Worm (Caenorhabditis elegans) whole organism, mixed stage, embryonic: ENCODE data around the gene col-44.

Source experiments
- M03D4.4 ChIP-seq: sonication (generic microtip); optimal IDR thresholded peaks from 2 replicates; lab custom pipeline; 2017; ENCODE audit warnings: mild to moderate bottlenecking, missing genetic modification characterization, missing compliant biosample characterization
- ces-1 ChIP-seq: fragments of 150-350 bp; optimal IDR thresholded peaks from 2 replicates; lab custom pipeline; 2014; ENCODE audit warnings: missing biosample characterization, missing genetic modification reagents, missing genetic modification characterization
- drap-1 ChIP-seq: fragments of 200-800 bp; sonication (Bioruptor generic); optimal IDR thresholded peaks from 3 replicates; lab custom pipeline; 2018; ENCODE audit warnings: mild to moderate bottlenecking, missing genetic modification characterization, missing compliant biosample characterization
- flh-1 ChIP-seq: fragments of 200-800 bp; sonication (Bioruptor generic); optimal IDR thresholded peaks from 2 replicates; lab custom pipeline; 2018; ENCODE audit warnings: mild to moderate bottlenecking, missing genetic modification characterization, moderate library complexity, missing compliant biosample characterization
- nhr-28 ChIP-seq: fragments of 150-350 bp; optimal IDR thresholded peaks from 2 replicates; lab custom pipeline; 2014; ENCODE audit warnings: missing biosample characterization, missing genetic modification characterization
- pha-4 ChIP-seq: fragments of 150-350 bp; optimal IDR thresholded peaks from 2 replicates; lab custom pipeline; 2018; ENCODE audit warnings: missing biosample characterization, missing genetic modification reagents, missing genetic modification characterization
- snpc-4 ChIP-seq: fragments of 150-350 bp; optimal IDR thresholded peaks from 2 replicates; lab custom pipeline; 2014; ENCODE audit warnings: missing biosample characterization, missing genetic modification characterization
- unc-39 ChIP-seq: fragments of 150-350 bp; optimal IDR thresholded peaks from 2 replicates; lab custom pipeline; 2014; ENCODE audit warnings: missing biosample characterization, missing genetic modification characterization
- unc-62 ChIP-seq: fragments of 150-350 bp; optimal IDR thresholded peaks from 2 replicates; lab custom pipeline; 2014; ENCODE audit warnings: missing biosample characterization, missing genetic modification reagents, missing genetic modification characterization
- ztf-11 ChIP-seq: fragments of 150-350 bp; optimal IDR thresholded peaks from 2 replicates; lab custom pipeline; 2014; ENCODE audit warnings: missing biosample characterization, missing genetic modification characterization

DNA sequence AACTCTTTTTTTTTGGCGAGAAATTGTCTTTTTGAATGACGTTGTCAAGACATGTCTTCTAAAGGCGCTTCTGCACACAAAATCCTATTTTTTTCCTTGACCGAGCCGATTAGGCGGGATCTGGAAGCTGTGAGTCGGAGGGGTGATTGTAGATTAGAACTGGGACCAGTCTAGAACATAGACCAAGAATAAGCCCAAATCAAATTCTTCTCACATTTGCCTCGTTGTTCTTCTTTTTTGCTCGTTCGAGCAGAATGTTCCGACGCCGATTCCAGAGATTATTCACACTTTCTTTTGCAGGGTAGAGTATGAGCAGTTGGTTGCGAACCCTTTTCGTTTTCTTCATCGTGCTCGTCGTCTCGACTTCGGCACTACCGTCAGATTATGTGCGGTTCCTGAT lies 27.3 kb downstream of the col-44 start, which contains the start of gene nlp-53:
- no peak for TF ChIP-seq snpc-4 (tag; lab: Kevin White, UChicago)
- no peak for TF ChIP-seq M03D4.4 (tag; lab: Kevin White, UChicago)
- TF ChIP-seq unc-62 (GFP tag; lab: Kevin White, UChicago) = no peak
- no peak for TF ChIP-seq unc-39 (tag; lab: Kevin White, UChicago)
- no peak for TF ChIP-seq flh-1
- TF ChIP-seq pha-4 (tag; lab: Kevin White, UChicago) = no peak
- TF ChIP-seq ztf-11 = no peak
- TF ChIP-seq ces-1 (GFP tag; lab: Kevin White, UChicago) = no peak
- TF ChIP-seq nhr-28 (tag; lab: Kevin White, UChicago) = no peak
- TF ChIP-seq drap-1 (GFP tag; lab: Kevin White, UChicago) = no peak
